Worm (Caenorhabditis elegans): ENCODE measurements around the gene C39D10.7.

ce11 chrX:7906430-7907014 lies 7.2 kb downstream of the C39D10.7 start, which contains the start of gene C39D10.1:
- TF ChIP-seq B0310.2 (tag; optimal IDR thresholded peaks at IDR 0.05) (no peak), tbx-11 (GFP tag; IDR thresholded peaks at IDR 0.05) (no peak), scrt-1 (GFP tag; IDR thresholded peaks at IDR 0.05) (no peak), hnd-1 (tag; optimal IDR thresholded peaks at IDR 0.05) (no peak), ama-1 (optimal IDR thresholded peaks at IDR 0.05) (no peak), aly-1 (tag; optimal IDR thresholded peaks at IDR 0.05) (no peak), ceh-36 (tag; optimal IDR thresholded peaks at IDR 0.05) (no peak), sea-1 (GFP tag; conservative IDR thresholded peaks at IDR 0.05) (no peak)
